Fruit fly (Drosophila melanogaster): ENCODE measurements around the gene He.
A peak's percentile ranks its signal among the peaks of the same experiment; 100 is the strongest.

He gene

DNA sequence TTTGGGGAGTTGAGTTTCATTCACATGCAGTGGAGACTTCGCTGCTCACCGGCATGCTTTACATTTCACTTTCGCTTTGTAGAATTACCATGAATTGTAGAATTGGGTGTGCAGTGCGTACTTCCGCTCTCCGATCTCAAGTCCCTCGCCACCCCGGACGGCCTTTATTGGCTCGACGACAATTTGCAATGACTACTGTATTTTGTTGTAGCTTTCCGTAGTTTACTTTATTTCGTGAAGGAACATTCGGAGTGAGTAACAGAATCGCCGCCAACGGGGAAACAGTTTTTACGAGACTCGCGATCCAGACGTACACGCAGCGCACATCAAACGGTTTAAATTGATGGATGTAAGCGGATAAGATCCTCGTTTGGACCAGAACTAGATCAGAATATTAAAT, 15.5 kb downstream of the He start, which contains the start of gene NimA:
TSS of gene NimA (plus strand) at position 301 of the 400 bp plus-strand sequence.
- TF ChIP-seq CG8478 (optimal IDR thresholded peaks at IDR 0.05): no peak
- no peak for TF ChIP-seq Dll (optimal IDR thresholded peaks at IDR 0.05)
- TF ChIP-seq pan (optimal IDR thresholded peaks at IDR 0.05): no peak
- no peak for TF ChIP-seq EcR (GFP tag; optimal IDR thresholded peaks at IDR 0.05)
- no peak for TF ChIP-seq psq (optimal IDR thresholded peaks at IDR 0.05)
- TF ChIP-seq usp (GFP tag; optimal IDR thresholded peaks at IDR 0.05): no peak

DNA sequence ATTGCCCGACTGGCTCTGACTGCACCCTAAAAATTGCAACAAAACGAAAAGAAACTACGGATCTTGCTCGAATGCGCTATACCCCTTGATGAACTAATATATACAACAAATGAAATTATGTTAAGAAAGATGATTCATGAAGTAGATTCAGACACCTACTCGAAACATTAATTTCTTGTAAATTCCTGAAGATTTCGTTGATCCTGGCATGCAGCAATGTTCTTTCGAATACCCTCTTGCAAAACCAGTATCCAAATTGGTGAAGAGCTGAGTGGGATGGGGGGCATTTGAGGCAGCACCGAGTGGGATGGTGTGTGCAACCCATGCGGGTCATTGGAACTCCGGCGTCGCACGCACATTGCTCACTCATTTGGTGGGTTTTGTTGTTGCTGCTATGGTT, 17.0 kb downstream of the He start:
- peak; percentile 94 for TF ChIP-seq pan (optimal IDR thresholded peaks at IDR 0.05)
- no peak for TF ChIP-seq psq (optimal IDR thresholded peaks at IDR 0.05)

DNA sequence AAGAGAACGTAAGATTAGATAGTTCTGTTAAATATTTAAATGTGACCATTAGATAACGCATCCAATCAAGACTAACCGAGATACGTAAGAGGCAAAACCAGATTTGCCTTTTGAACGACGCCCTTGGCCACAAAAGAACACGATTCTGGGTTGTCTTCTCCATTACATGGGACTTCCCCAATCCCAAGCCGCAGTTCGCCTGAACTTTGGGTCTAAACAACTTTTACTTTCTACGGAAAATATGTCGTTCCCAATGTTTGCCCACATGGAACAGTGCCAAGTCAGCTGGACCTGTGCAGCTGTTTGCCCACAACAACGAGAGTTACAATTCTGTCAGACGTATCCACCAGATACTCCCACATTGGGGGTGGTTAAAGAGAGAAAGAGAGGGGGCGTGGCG, 23.0 kb downstream of the He start:
- TF ChIP-seq EcR (GFP tag; optimal IDR thresholded peaks at IDR 0.05) (no peak), psq (optimal IDR thresholded peaks at IDR 0.05) (no peak), usp (GFP tag; optimal IDR thresholded peaks at IDR 0.05) (no peak), pan (optimal IDR thresholded peaks at IDR 0.05) (no peak), Dll (optimal IDR thresholded peaks at IDR 0.05) (no peak), CG8478 (optimal IDR thresholded peaks at IDR 0.05) (no peak)

DNA sequence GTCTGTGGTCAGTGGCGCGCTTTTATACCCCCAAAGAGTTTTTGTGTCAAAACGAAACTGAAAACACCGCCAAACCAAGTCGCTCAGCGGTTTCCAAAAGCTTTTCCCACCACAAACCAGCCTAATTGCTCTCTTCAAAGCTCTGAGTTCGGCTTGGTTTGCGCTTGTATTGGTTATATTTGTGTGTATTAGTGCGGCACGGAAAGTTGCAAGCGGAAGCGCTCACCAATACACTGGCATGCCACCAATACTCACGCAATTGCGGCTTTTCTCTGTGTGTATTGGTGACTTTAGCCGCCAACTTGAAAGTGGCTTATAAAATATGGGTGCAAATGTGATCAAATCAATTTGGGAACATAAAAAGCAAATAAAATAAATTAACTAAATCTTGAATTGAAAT, 25.3 kb downstream of the He start, which contains the start of gene Vajk3:
TSS of gene Vajk3 (minus strand) at position 1 of the 400 bp plus-strand sequence.
- TF ChIP-seq EcR (GFP tag; optimal IDR thresholded peaks at IDR 0.05): no peak

DNA sequence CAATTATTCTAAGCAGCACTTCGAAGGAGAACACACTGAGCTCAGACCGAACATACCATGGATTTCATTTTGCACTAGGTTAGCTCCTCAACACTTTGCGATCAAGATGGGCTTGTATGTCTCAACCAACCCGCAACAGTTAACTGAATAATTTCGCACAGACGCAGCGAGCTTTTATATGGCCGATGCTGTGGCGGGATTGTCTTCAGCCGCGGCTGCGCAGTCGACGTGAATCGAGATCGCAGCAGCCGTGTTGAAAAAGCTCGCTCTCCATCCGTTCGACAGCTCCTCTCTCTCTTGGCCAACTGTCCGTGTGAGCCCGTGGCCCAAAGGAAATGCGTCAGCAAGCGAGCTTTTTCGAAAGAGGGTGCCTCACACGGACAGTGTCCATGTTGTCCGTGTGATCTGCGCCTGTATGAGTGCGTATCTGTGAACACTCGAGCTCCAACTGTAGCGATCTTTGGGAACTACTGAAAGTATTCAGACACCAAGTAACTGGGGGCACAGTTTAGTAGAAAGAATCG, 38.1 kb downstream of the He start, which contains the start of gene Vajk2:
TSS of gene Vajk2 (minus strand) at position 151 of the 524 bp plus-strand sequence.
- no peak for TF ChIP-seq psq (optimal IDR thresholded peaks at IDR 0.05)
- no peak for TF ChIP-seq Dll (optimal IDR thresholded peaks at IDR 0.05)
- no peak for TF ChIP-seq EcR (GFP tag; optimal IDR thresholded peaks at IDR 0.05)
- TF ChIP-seq CG8478 (optimal IDR thresholded peaks at IDR 0.05): no peak
- TF ChIP-seq usp (GFP tag; optimal IDR thresholded peaks at IDR 0.05): no peak
- TF ChIP-seq pan (optimal IDR thresholded peaks at IDR 0.05): no peak

DNA sequence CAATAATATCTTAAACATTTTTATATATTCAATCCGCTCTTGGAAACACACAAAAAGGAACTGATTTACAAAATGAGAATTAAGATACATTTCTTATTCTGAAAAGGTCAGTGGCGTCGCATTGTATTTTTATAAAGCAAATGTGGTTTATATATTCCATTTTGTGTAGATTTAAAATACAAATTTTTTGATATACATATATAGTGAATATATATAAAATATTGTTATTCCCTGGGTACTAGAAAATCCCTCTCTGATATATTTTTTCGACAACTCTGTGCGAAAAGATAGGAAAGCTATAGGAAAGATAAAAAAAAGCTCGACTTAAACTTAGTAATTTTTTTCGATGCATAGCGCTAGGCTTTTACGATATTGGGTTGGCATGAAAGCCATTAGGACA, 41.4 kb downstream of the He start, which contains the start of gene CG42711:
TSS of gene CG42711 (minus strand) at position 45 of the 400 bp plus-strand sequence.
- TF ChIP-seq usp (GFP tag; optimal IDR thresholded peaks at IDR 0.05): no peak
- TF ChIP-seq EcR (GFP tag; optimal IDR thresholded peaks at IDR 0.05): no peak
- no peak for TF ChIP-seq CG8478 (optimal IDR thresholded peaks at IDR 0.05)
- TF ChIP-seq psq (optimal IDR thresholded peaks at IDR 0.05): no peak
- no peak for TF ChIP-seq pan (optimal IDR thresholded peaks at IDR 0.05)
- no peak for TF ChIP-seq Dll (optimal IDR thresholded peaks at IDR 0.05)

DNA sequence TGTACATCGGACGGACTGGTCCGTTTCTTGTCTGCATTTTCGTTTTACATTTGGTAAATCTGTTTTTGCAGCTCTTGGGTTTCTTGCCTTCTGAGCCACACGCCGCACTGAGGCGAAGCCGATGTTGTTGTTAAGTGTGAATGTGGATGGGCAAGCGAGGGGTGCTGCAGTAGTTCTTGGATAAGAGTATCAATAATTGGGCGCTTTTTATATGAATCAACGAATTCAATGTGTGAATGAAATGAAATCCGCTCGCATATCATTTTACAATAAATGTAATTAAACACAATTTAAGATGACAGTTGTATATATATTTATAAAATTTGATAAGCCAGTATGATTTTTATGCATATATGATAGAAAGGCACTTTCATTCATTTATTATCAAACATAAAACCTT, 44.3 kb downstream of the He start:
- TF ChIP-seq CG8478 (optimal IDR thresholded peaks at IDR 0.05) (no peak), psq (optimal IDR thresholded peaks at IDR 0.05) (no peak), Dll (optimal IDR thresholded peaks at IDR 0.05) (no peak), EcR (GFP tag; optimal IDR thresholded peaks at IDR 0.05) (no peak), usp (GFP tag; optimal IDR thresholded peaks at IDR 0.05) (no peak), pan (optimal IDR thresholded peaks at IDR 0.05) (no peak)

DNA sequence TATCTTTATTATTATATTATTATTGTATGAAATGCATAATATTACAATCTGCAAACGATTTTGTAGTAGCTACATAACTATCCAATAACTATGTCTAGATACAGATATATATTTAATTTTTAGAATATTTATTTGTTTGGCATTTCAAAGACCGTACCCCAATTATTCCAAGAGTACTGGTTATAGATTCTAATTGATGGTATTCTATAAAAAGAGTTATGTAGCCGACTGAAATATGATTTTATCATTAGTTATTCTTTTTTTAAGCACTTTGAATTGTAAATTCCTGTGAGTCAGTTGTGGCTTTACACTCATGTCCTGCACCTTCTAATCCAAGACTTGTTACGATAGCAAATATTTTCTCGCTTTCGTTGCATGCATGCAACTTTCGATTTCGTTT, 47.0 kb downstream of the He start:
- TF ChIP-seq usp (GFP tag; optimal IDR thresholded peaks at IDR 0.05) (no peak), pan (optimal IDR thresholded peaks at IDR 0.05) (no peak), Dll (optimal IDR thresholded peaks at IDR 0.05) (no peak), CG8478 (optimal IDR thresholded peaks at IDR 0.05) (no peak), EcR (GFP tag; optimal IDR thresholded peaks at IDR 0.05) (no peak)

DNA sequence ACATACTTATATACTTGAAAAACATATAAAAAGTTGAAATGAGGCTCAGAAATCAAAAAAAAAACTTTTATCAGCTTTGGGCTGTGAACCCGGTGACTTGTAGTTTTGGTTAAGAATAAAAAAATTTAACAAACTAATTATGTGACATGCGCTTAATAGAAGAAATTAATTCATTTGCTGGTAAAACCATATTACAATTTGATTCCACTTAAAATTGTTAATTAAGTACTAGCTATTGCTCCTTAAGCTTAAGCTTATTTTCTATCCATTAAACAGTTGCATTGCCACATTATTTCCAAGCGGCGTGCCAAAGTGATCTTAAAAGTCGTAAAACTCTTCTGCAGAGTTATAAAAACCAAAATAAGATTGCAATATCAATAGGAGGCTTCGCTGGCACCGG, 48.8 kb downstream of the He start:
- no peak for TF ChIP-seq psq (optimal IDR thresholded peaks at IDR 0.05)
- no peak for TF ChIP-seq pan (optimal IDR thresholded peaks at IDR 0.05)
- TF ChIP-seq CG8478 (optimal IDR thresholded peaks at IDR 0.05): no peak
- no peak for TF ChIP-seq EcR (GFP tag; optimal IDR thresholded peaks at IDR 0.05)
- TF ChIP-seq usp (GFP tag; optimal IDR thresholded peaks at IDR 0.05): no peak
- TF ChIP-seq Dll (optimal IDR thresholded peaks at IDR 0.05): no peak

DNA sequence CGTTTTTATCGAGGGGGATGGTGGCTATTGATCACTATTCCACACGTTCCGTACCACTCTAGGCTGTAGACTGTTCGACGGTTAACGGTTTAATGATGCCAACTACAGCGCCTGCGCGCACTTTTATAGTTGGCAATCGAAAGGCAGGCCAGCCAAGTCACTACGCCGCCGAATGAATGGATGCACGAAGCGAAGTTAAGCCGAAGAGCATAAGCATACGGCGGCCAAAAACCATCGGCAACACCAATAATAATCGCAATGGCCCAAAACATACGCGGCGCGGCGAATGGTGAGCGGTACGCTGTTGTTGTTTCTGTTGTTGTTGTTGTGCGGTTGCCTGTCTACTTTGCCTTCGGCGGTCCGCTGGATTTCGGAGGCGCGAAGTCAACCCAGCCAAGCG, 49.3 kb downstream of the He start, which contains the start of gene Vajk1:
TSS of gene Vajk1 (minus strand) at position 101 of the 400 bp plus-strand sequence.
- no peak for TF ChIP-seq usp (GFP tag; optimal IDR thresholded peaks at IDR 0.05)
- TF ChIP-seq pan (optimal IDR thresholded peaks at IDR 0.05): no peak
- no peak for TF ChIP-seq CG8478 (optimal IDR thresholded peaks at IDR 0.05)
- TF ChIP-seq Dll (optimal IDR thresholded peaks at IDR 0.05): no peak
- no peak for TF ChIP-seq psq (optimal IDR thresholded peaks at IDR 0.05)
- TF ChIP-seq EcR (GFP tag; optimal IDR thresholded peaks at IDR 0.05): no peak

All from whole organism.